Fruit fly (Drosophila melanogaster) whole organism, embryonic: Measurements from ENCODE around the gene SerRS-m.

ENCODE experiments used
- ATbp ChIP-seq: fragments of 200-800 bp; sonication (Bioruptor generic); optimal IDR thresholded peaks from 2 replicates; lab custom pipeline; 2017; ENCODE audit warnings: missing biosample characterization, mild to moderate bottlenecking, missing genetic modification characterization, missing genetic modification reagents
- BEAF-32 ChIP-seq: fragments of 200-800 bp; sonication (Bioruptor generic); optimal IDR thresholded peaks from 3 replicates; lab custom pipeline; 2017; ENCODE audit warnings: missing biosample characterization, missing genetic modification characterization, mild to moderate bottlenecking, moderate library complexity, missing genetic modification reagents
- CG10321 ChIP-seq: fragments of 200-800 bp; sonication (Bioruptor generic); IDR thresholded peaks from 2 replicates; pipeline ENCODE4 v1.3.6; 2022; ENCODE audit warnings: missing biosample characterization, missing genetic modification characterization
- CG10654 ChIP-seq: fragments of 200-800 bp; sonication (Bioruptor generic); optimal IDR thresholded peaks from 2 replicates; lab custom pipeline; 2016; ENCODE audit warnings: missing biosample characterization, missing genetic modification characterization
- CG12155 ChIP-seq: fragments of 200-800 bp; sonication (Bioruptor generic); optimal IDR thresholded peaks from 3 replicates; lab custom pipeline; 2016; ENCODE audit warnings: missing biosample characterization, missing genetic modification characterization
- CG1529 ChIP-seq: fragments of 200-800 bp; sonication (Bioruptor generic); optimal IDR thresholded peaks from 3 replicates; lab custom pipeline; 2018; ENCODE audit warnings: missing biosample characterization, missing genetic modification characterization
- CG15514 ChIP-seq: fragments of 200-800 bp; sonication (Bioruptor generic); optimal IDR thresholded peaks from 3 replicates; lab custom pipeline; 2017; ENCODE audit warnings: missing biosample characterization, missing genetic modification characterization, mild to moderate bottlenecking, moderate library complexity, missing genetic modification reagents
- CG1602 ChIP-seq: fragments of 200-800 bp; sonication (Bioruptor generic); optimal IDR thresholded peaks from 3 replicates; lab custom pipeline; 2016; ENCODE audit warnings: missing biosample characterization, missing genetic modification characterization
- CG17361 ChIP-seq: fragments of 200-800 bp; sonication (Bioruptor generic); IDR thresholded peaks from 3 replicates; pipeline ENCODE4 v1.3.6; 2022; ENCODE audit warnings: missing biosample characterization, missing genetic modification characterization
- CG1792 ChIP-seq: fragments of 200-800 bp; sonication (Bioruptor generic); optimal IDR thresholded peaks from 2 replicates; lab custom pipeline; 2016; ENCODE audit warnings: missing biosample characterization, missing genetic modification characterization
- CG2199 ChIP-seq: fragments of 200-800 bp; sonication (Bioruptor generic); IDR thresholded peaks from 3 replicates; pipeline ENCODE4 v1.3.6; 2022; ENCODE audit warnings: missing biosample characterization, missing genetic modification characterization
- CG2889 ChIP-seq: fragments of 200-800 bp; sonication (Bioruptor generic); IDR thresholded peaks from 3 replicates; pipeline ENCODE4 v1.3.6; 2022; ENCODE audit warnings: missing biosample characterization, missing genetic modification characterization
- CG31365 ChIP-seq: fragments of 200-800 bp; sonication (Bioruptor generic); optimal IDR thresholded peaks from 2 replicates; lab custom pipeline; 2018; ENCODE audit warnings: missing biosample characterization, mild to moderate bottlenecking, missing genetic modification characterization
- CG3163 ChIP-seq: fragments of 200-800 bp; sonication (Bioruptor generic); optimal IDR thresholded peaks from 3 replicates; lab custom pipeline; 2016; ENCODE audit warnings: missing biosample characterization, missing genetic modification characterization
- CG3407 ChIP-seq: fragments of 200-800 bp; sonication (Bioruptor generic); optimal IDR thresholded peaks from 2 replicates; lab custom pipeline; 2018; ENCODE audit warnings: missing biosample characterization, mild to moderate bottlenecking, missing genetic modification characterization
- CG34422 ChIP-seq: fragments of 200-800 bp; sonication (Bioruptor generic); IDR thresholded peaks from 3 replicates; pipeline ENCODE4 v1.3.6; 2022; ENCODE audit warnings: missing biosample characterization, missing genetic modification characterization
- CG6854 ChIP-seq: fragments of 200-800 bp; sonication (Bioruptor generic); optimal IDR thresholded peaks from 3 replicates; lab custom pipeline; 2017; ENCODE audit warnings: missing biosample characterization, mild to moderate bottlenecking, missing genetic modification characterization
- CG7928 ChIP-seq: fragments of 200-800 bp; sonication (Bioruptor generic); optimal IDR thresholded peaks from 2 replicates; lab custom pipeline; 2017; ENCODE audit warnings: missing biosample characterization, mild to moderate bottlenecking, missing genetic modification characterization
- CG8924 ChIP-seq: fragments of 200-800 bp; optimal IDR thresholded peaks from 3 replicates; lab custom pipeline; 2019; ENCODE audit warnings: missing biosample characterization, mild to moderate bottlenecking, missing genetic modification characterization, moderate library complexity
- Ets65A ChIP-seq: fragments of 200-800 bp; sonication (Bioruptor generic); peaks from one replicate; lab custom pipeline; 2016; ENCODE audit warnings: missing biosample characterization, missing genetic modification characterization
- Fer1 ChIP-seq: fragments of 200-800 bp; sonication (Bioruptor generic); optimal IDR thresholded peaks from 2 replicates; lab custom pipeline; 2017; ENCODE audit warnings: missing biosample characterization, mild to moderate bottlenecking, missing genetic modification characterization
- HHEX ChIP-seq: fragments of 200-800 bp; sonication (Bioruptor generic); optimal IDR thresholded peaks from 3 replicates; lab custom pipeline; 2017; ENCODE audit warnings: missing biosample characterization, mild to moderate bottlenecking, missing genetic modification characterization, missing genetic modification reagents
- Hr3 ChIP-seq: fragments of 200-800 bp; sonication (Bioruptor generic); optimal IDR thresholded peaks from 3 replicates; lab custom pipeline; 2016; ENCODE audit warnings: missing biosample characterization, missing genetic modification characterization
- Jarid2 ChIP-seq: fragments of 200-800 bp; sonication (Bioruptor generic); optimal IDR thresholded peaks from 3 replicates; lab custom pipeline; 2017; ENCODE audit warnings: mild to moderate bottlenecking, missing biosample characterization, missing genetic modification reagents, missing genetic modification characterization
- Lhr ChIP-seq: fragments of 200-800 bp; sonication (Bioruptor generic); optimal IDR thresholded peaks from 3 replicates; lab custom pipeline; 2017; ENCODE audit warnings: mild to moderate bottlenecking, missing biosample characterization, missing genetic modification reagents, missing genetic modification characterization
- NC2β ChIP-seq: fragments of 200-800 bp; sonication (Bioruptor generic); optimal IDR thresholded peaks from 2 replicates; lab custom pipeline; 2016; ENCODE audit warnings: missing biosample characterization, missing genetic modification characterization
- Nf-YC ChIP-seq: fragments of 200-800 bp; optimal IDR thresholded peaks from 3 replicates; lab custom pipeline; 2019; ENCODE audit warnings: missing biosample characterization, mild to moderate bottlenecking, missing genetic modification characterization, moderate library complexity
- Sox100B ChIP-seq: fragments of 200-800 bp; sonication (Bioruptor generic); optimal IDR thresholded peaks from 3 replicates; lab custom pipeline; 2018; ENCODE audit warnings: missing biosample characterization, mild to moderate bottlenecking, missing genetic modification characterization
- Sry-δ ChIP-seq: fragments of 200-800 bp; sonication (Bioruptor generic); optimal IDR thresholded peaks from 2 replicates; lab custom pipeline; 2016; ENCODE audit warnings: missing biosample characterization, missing genetic modification characterization
- aop ChIP-seq: fragments of 200-800 bp; sonication (Bioruptor generic); IDR thresholded peaks from 2 replicates; pipeline ENCODE4 v1.3.6; 2022; ENCODE audit warnings: missing biosample characterization, missing genetic modification characterization
- ase ChIP-seq: fragments of 200-800 bp; sonication (Bioruptor generic); IDR thresholded peaks from 3 replicates; pipeline ENCODE4 v1.3.6; 2022; ENCODE audit warnings: missing biosample characterization, missing genetic modification characterization
- btn ChIP-seq: fragments of 200-800 bp; sonication (Bioruptor generic); optimal IDR thresholded peaks from 2 replicates; lab custom pipeline; 2016; ENCODE audit warnings: missing biosample characterization, missing genetic modification characterization
- crc ChIP-seq: fragments of 200-800 bp; sonication (Bioruptor generic); optimal IDR thresholded peaks from 2 replicates; lab custom pipeline; 2016; ENCODE audit warnings: missing biosample characterization, missing genetic modification characterization
- crol ChIP-seq: fragments of 200-800 bp; sonication (Bioruptor generic); IDR thresholded peaks from 2 replicates; pipeline ENCODE4 v1.3.6; 2022; ENCODE audit warnings: missing biosample characterization, missing genetic modification characterization
- eve ChIP-seq, 2 experiments: fragments of >200 bp; optimal IDR thresholded peaks; 2 replicates each; lab custom pipeline; 2017; ENCODE audit warnings: missing biosample characterization in 2 of 2, missing genetic modification characterization in 2 of 2
- fd64A ChIP-seq: fragments of 200-800 bp; sonication (Bioruptor generic); optimal IDR thresholded peaks from 3 replicates; lab custom pipeline; 2018; ENCODE audit warnings: missing biosample characterization, mild to moderate bottlenecking, missing genetic modification characterization
- fru ChIP-seq: fragments of >200 bp; optimal IDR thresholded peaks from 2 replicates; lab custom pipeline; 2017
- ftz-f1 ChIP-seq: fragments of 200-800 bp; sonication (Bioruptor generic); optimal IDR thresholded peaks from 2 replicates; lab custom pipeline; 2016; ENCODE audit warnings: missing biosample characterization, missing genetic modification characterization
- lmd ChIP-seq: fragments of 200-800 bp; sonication (Bioruptor generic); IDR thresholded peaks from 2 replicates; pipeline ENCODE4 v1.3.6; 2022; ENCODE audit warnings: missing biosample characterization, missing genetic modification characterization
- lola ChIP-seq, 3 experiments: fragments of >200 bp in 2 of 3; fragments of 200-800 bp in 1 of 3; sonication (Bioruptor generic) in 1 of 3; optimal IDR thresholded peaks; 2 replicates each; lab custom pipeline; 2017 to 2019; ENCODE audit warnings: missing biosample characterization in 3 of 3, missing genetic modification characterization in 3 of 3, mild to moderate bottlenecking in 1 of 3, moderate library complexity in 1 of 3
- nmo ChIP-seq: fragments of 200-800 bp; sonication (Bioruptor generic); optimal IDR thresholded peaks from 2 replicates; lab custom pipeline; 2018; ENCODE audit warnings: missing biosample characterization, mild to moderate bottlenecking, missing genetic modification characterization, moderate library complexity
- pan ChIP-seq, 4 experiments: fragments of >200 bp in 3 of 4; fragments of 200-800 bp in 1 of 4; sonication (Bioruptor generic) in 1 of 4; optimal IDR thresholded peaks in 3 of 4; IDR thresholded peaks in 1 of 4; 2 replicates each; pipeline versions ENCODE4 v1.3.6 to Lab custom; 2017 to 2022; ENCODE audit warnings: missing biosample characterization in 2 of 4, missing genetic modification characterization in 2 of 4, mixed read lengths in 1 of 4
- pnt ChIP-seq: fragments of 200-800 bp; sonication (Bioruptor generic); optimal IDR thresholded peaks from 3 replicates; lab custom pipeline; 2016; ENCODE audit warnings: missing biosample characterization, missing genetic modification characterization
- ranshi ChIP-seq: fragments of 200-800 bp; sonication (Bioruptor generic); IDR thresholded peaks from 2 replicates; pipeline ENCODE4 v1.3.6; 2022; ENCODE audit warnings: missing biosample characterization, missing genetic modification characterization
- repo ChIP-seq: fragments of 200-800 bp; sonication (Bioruptor generic); optimal IDR thresholded peaks from 2 replicates; lab custom pipeline; 2016; ENCODE audit warnings: missing biosample characterization, missing genetic modification characterization
- run ChIP-seq: fragments of 200-800 bp; sonication (Bioruptor generic); optimal IDR thresholded peaks from 3 replicates; lab custom pipeline; 2018; ENCODE audit warnings: missing biosample characterization, mild to moderate bottlenecking, missing genetic modification characterization
- tna ChIP-seq: fragments of 200-800 bp; sonication (Bioruptor generic); IDR thresholded peaks from 2 replicates; pipeline ENCODE4 v1.3.6; 2022; ENCODE audit warnings: missing biosample characterization, missing genetic modification characterization; ENCODE audit not compliant: partially characterized antibody
- toy ChIP-seq: fragments of 200-800 bp; sonication (Bioruptor generic); IDR thresholded peaks from 2 replicates; pipeline ENCODE4 v1.3.6; 2022; ENCODE audit warnings: missing biosample characterization, missing genetic modification characterization
- zfh1 ChIP-seq: fragments of 200-800 bp; sonication (Bioruptor generic); IDR thresholded peaks from 3 replicates; pipeline ENCODE4 v1.3.6; 2022; ENCODE audit warnings: missing biosample characterization, missing genetic modification characterization

Gene SerRS-m

dm6 chr3R:15319912-15320746 lies 20.3 kb upstream of the SerRS-m start, which contains the start of the genes CG6276 and CG44040 (continued):
- TF ChIP-seq toy (GFP tag; lab: Robert Waterston, UW) (no peak), eve (GFP tag; optimal IDR thresholded peaks at IDR 0.05; lab: Kevin White, UChicago) (no peak), fru (lab: Kevin White, UChicago) (no peak), Sox100B (GFP tag; lab: Kevin White, UChicago) (no peak), Nf-YC (peak; percentile 42), CG10321 (no peak), repo (GFP tag; lab: Kevin White, UChicago) (no peak), ATbp (GFP tag; lab: Kevin White, UChicago) (peak; percentile 36), HHEX (GFP tag; lab: Kevin White, UChicago) (peak; percentile 49), Sry-δ (GFP tag; lab: Kevin White, UChicago) (peak; percentile 15), CG15514 (peak; percentile 99), pan (optimal IDR thresholded peaks at IDR 0.05; lab: Kevin White, UChicago) (no peak), pan (GFP tag; optimal IDR thresholded peaks at IDR 0.05 in 1 of 2, IDR thresholded peaks at IDR 0.05 in 1 of 2) (peak in 1 of 2 experiments; percentile 49), CG8924 (tag; lab: Kevin White, UChicago) (peak; percentile 41), CG2199 (GFP tag; lab: Robert Waterston, UW) (no peak), CG12155 (GFP tag; lab: Kevin White, UChicago) (peak; percentile 5), nmo (GFP tag; lab: Kevin White, UChicago) (peak; percentile 34), Lhr (GFP tag; lab: Kevin White, UChicago) (no peak), CG10654 (peak; percentile 23), BEAF-32 (GFP tag; lab: Kevin White, UChicago) (peak; percentile 24), crol (no peak), Ets65A (GFP tag; lab: Kevin White, UChicago) (peak; percentile 92), Hr3 (GFP tag; lab: Kevin White, UChicago) (peak; percentile 36), CG7928 (GFP tag; lab: Kevin White, UChicago) (no peak), CG6854 (GFP tag; lab: Kevin White, UChicago) (no peak), run (tag; lab: Kevin White, UChicago) (no peak), tna (no peak), btn (GFP tag; lab: Kevin White, UChicago) (no peak), ftz-f1 (GFP tag; lab: Kevin White, UChicago) (no peak), CG1529 (GFP tag; lab: Kevin White, UChicago) (no peak), fd64A (GFP tag; lab: Kevin White, UChicago) (peak; percentile 39), lmd (GFP tag; lab: Robert Waterston, UW) (peak; percentile 32; the same call in 1 of the 2 replicates), NC2β (GFP tag; lab: Kevin White, UChicago) (no peak), CG3407 (GFP tag; lab: Kevin White, UChicago) (no peak), CG1602 (GFP tag; lab: Kevin White, UChicago) (no peak), CG2889 (GFP tag; lab: Robert Waterston, UW) (no peak), lola (GFP tag; optimal IDR thresholded peaks at IDR 0.05; lab: Kevin White, UChicago) (peak in 1 of 3 experiments; percentile 19), ranshi (GFP tag; lab: Robert Waterston, UW) (peak; percentile 58), pnt (GFP tag; lab: Kevin White, UChicago) (no peak), crc (GFP tag; lab: Kevin White, UChicago) (peak; percentile 22), zfh1 (GFP tag; lab: Robert Waterston, UW) (no peak), CG31365 (tag; lab: Kevin White, UChicago) (peak; percentile 17), ase (GFP tag; lab: Robert Waterston, UW) (peak; percentile 10; the same call in 1 of the 3 replicates), CG1792 (GFP tag; lab: Kevin White, UChicago) (peak; percentile 63), CG34422 (GFP tag; lab: Robert Waterston, UW) (no peak), CG3163 (GFP tag; lab: Kevin White, UChicago) (peak; percentile 2), Jarid2 (GFP tag; lab: Kevin White, UChicago) (no peak), aop (GFP tag; lab: Robert Waterston, UW) (peak; percentile 23; the same call in 1 of the 2 replicates), CG17361 (GFP tag; lab: Robert Waterston, UW) (peak; percentile 67), Fer1 (GFP tag; lab: Kevin White, UChicago) (peak; percentile 55)
